Worm (Caenorhabditis elegans): ENCODE measurements around the gene F10G2.1.
"Not testable (repeated sequence)": the region's sequence is repeated elsewhere in the genome, so short reads cannot be mapped to it uniquely, and the experiment has no call there.

Gene F10G2.1

ce11 chrV:7304506-7304905, 27.8 kb upstream of the F10G2.1 start, which contains the start of gene F07G11.2:
TSS of gene F07G11.2 (plus strand) at chrV:7304806.
- not testable (repeated sequence) for TF ChIP-seq zag-1, C34F6.9, nhr-12 (tag; optimal IDR thresholded peaks at IDR 0.05)

- TF ChIP-seq blmp-1 (tag; optimal IDR thresholded peaks at IDR 0.05; ENCODE audit: insufficient read depth): no peak
- no peak for TF ChIP-seq nhr-77 (tag; optimal IDR thresholded peaks at IDR 0.05)
- TF ChIP-seq elt-1 (tag; optimal IDR thresholded peaks at IDR 0.05): no peak
- no peak for TF ChIP-seq nhr-11 (tag; optimal IDR thresholded peaks at IDR 0.05)
- TF ChIP-seq dmd-4 (tag; optimal IDR thresholded peaks at IDR 0.05): no peak
- no peak for TF ChIP-seq sma-3 (GFP tag; optimal IDR thresholded peaks at IDR 0.05)
- no peak for TF ChIP-seq elt-3 (tag; optimal IDR thresholded peaks at IDR 0.05)
- TF ChIP-seq ztf-11 (tag; optimal IDR thresholded peaks at IDR 0.05): no peak
- TF ChIP-seq crh-2 (tag; optimal IDR thresholded peaks at IDR 0.05): no peak
- no peak for TF ChIP-seq lin-13 (GFP tag; optimal IDR thresholded peaks at IDR 0.05)
- no peak for TF ChIP-seq nhr-23 (tag; optimal IDR thresholded peaks at IDR 0.05)
- TF ChIP-seq alr-1 (tag; optimal IDR thresholded peaks at IDR 0.05): no peak
- TF ChIP-seq nhr-10 (tag; optimal IDR thresholded peaks at IDR 0.05): no peak
- no peak for TF ChIP-seq ceh-16 (tag; optimal IDR thresholded peaks at IDR 0.05)
- no peak for TF ChIP-seq skn-1 (tag; optimal IDR thresholded peaks at IDR 0.05)
- no peak for TF ChIP-seq sem-4 (tag; optimal IDR thresholded peaks at IDR 0.05)
Observed at ce11 chrV:7307089-7307488, 25.3 kb upstream of the F10G2.1 start, which contains the start of gene F07G11.1. TSS of gene F07G11.1 (plus strand) at chrV:7307389.

DNA sequence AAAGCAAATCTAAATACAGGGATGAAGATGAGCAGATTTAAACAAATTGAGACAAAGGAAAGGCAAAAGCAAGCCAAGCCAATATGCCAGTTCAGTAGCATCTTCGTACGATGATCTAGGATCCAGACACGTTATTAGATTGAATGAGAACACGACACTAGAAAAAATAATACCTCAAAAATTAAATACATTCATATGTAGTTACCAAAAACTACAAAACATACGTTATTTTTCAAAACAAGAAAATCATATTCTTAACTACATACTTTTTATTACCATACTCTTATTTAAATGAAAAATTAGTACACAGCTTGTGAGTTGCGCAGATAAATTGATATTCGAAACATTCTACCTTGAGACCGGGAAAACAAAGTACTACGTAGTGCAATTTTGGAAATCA, 19.1 kb upstream of the F10G2.1 start, which contains the start of gene srx-6:
Gene srx-6, minus strand, starts transcription at position 101 of the 400 bp plus-strand sequence.
- TF ChIP-seq ama-1 (optimal IDR thresholded peaks at IDR 0.05): no peak
- no peak for TF ChIP-seq lin-39 (tag; optimal IDR thresholded peaks at IDR 0.05)
- no peak for TF ChIP-seq unc-55 (GFP tag; optimal IDR thresholded peaks at IDR 0.05)
- no peak for TF ChIP-seq nhr-11 (tag; optimal IDR thresholded peaks at IDR 0.05)
- no peak for TF ChIP-seq alr-1 (tag; optimal IDR thresholded peaks at IDR 0.05)
- TF ChIP-seq ztf-1 (GFP tag; conservative IDR thresholded peaks at IDR 0.05): no peak
- TF ChIP-seq nhr-25 (tag; optimal IDR thresholded peaks at IDR 0.05): no peak
- TF ChIP-seq unc-62 (GFP tag; optimal IDR thresholded peaks at IDR 0.05): no peak
- TF ChIP-seq mdl-1 (tag; optimal IDR thresholded peaks at IDR 0.05): no peak

DNA sequence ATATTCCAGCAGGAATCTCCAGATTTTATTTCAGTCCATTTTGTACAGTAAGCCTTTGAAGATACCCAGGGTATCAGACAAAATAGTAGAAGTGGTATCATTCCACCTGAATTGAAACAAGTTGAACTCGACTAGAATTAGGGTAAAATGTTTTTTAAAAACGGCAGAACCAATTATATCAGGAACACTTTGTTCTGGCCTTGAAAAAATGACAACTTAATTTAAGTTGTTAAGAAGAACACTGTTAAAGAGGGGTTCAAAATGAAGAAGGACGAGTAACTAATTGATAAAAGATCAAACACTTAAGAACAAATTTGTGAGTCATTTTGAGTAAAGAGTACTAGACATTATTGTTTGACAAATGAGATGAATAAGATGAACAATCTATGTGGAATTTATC, 11.4 kb upstream of the F10G2.1 start, which contains the start of gene lmd-4:
Gene lmd-4, minus strand, starts transcription at position 101 of the 400 bp plus-strand sequence.
- TF ChIP-seq elt-1 (tag; optimal IDR thresholded peaks at IDR 0.05) (no peak), ztf-1 (GFP tag; conservative IDR thresholded peaks at IDR 0.05) (no peak), Y55F3AM.14 (GFP tag; optimal IDR thresholded peaks at IDR 0.05) (no peak), unc-39 (tag; optimal IDR thresholded peaks at IDR 0.05) (no peak), ceh-82 (tag; optimal IDR thresholded peaks at IDR 0.05) (no peak), peb-1 (tag; optimal IDR thresholded peaks at IDR 0.05) (no peak), C34F6.9 (tag; optimal IDR thresholded peaks at IDR 0.05) (no peak), nhr-23 (tag; optimal IDR thresholded peaks at IDR 0.05) (no peak)

- TF ChIP-seq alr-1 (tag; optimal IDR thresholded peaks at IDR 0.05): no peak
- no peak for TF ChIP-seq elt-3 (tag; optimal IDR thresholded peaks at IDR 0.05)
- no peak for TF ChIP-seq lin-11 (tag; optimal IDR thresholded peaks at IDR 0.05)
- no peak for TF ChIP-seq C34F6.9 (tag; optimal IDR thresholded peaks at IDR 0.05)
- TF ChIP-seq mbf-1 (tag; optimal IDR thresholded peaks at IDR 0.05): no peak
- no peak for TF ChIP-seq unc-62 (GFP tag; optimal IDR thresholded peaks at IDR 0.05)
- TF ChIP-seq aly-2 (tag; optimal IDR thresholded peaks at IDR 0.05): no peak
- TF ChIP-seq nhr-77 (tag; optimal IDR thresholded peaks at IDR 0.05): no peak
Observed at ce11 chrV:7321915-7322314, 10.4 kb upstream of the F10G2.1 start, which contains the start of gene F10G2.10. TSS of gene F10G2.10 (plus strand) at chrV:7322215.

- no peak for TF ChIP-seq F13H6.1 (tag; optimal IDR thresholded peaks at IDR 0.05)
- no peak for TF ChIP-seq peb-1 (tag; optimal IDR thresholded peaks at IDR 0.05)
- no peak for TF ChIP-seq nhr-10 (tag; optimal IDR thresholded peaks at IDR 0.05)
- TF ChIP-seq nhr-6 (tag; optimal IDR thresholded peaks at IDR 0.05): no peak
- no peak for TF ChIP-seq R02D3.7 (tag; optimal IDR thresholded peaks at IDR 0.05)
Observed at ce11 chrV:7325285-7325684, 7.1 kb upstream of the F10G2.1 start, which contains the start of gene srx-92. TSS of gene srx-92 (minus strand) at chrV:7325385.

All from whole organism, L2 larva.